Fruit fly (Drosophila melanogaster): ENCODE measurements around the gene His2Av.
A peak's percentile ranks its signal among the peaks of the same experiment; 100 is the strongest.

His2Av gene

dm6 chr3R:26888086-26888724 is 21.5 kb downstream of the His2Av start (continued):
- TF ChIP-seq Ada2b (GFP tag; IDR thresholded peaks at IDR 0.05) = no peak
- no peak for TF ChIP-seq mirr (GFP tag; optimal IDR thresholded peaks at IDR 0.05)
- peak; percentile 17 for TF ChIP-seq CG12155 (GFP tag; optimal IDR thresholded peaks at IDR 0.05)
- TF ChIP-seq CG1792 (GFP tag; optimal IDR thresholded peaks at IDR 0.05) = no peak
- TF ChIP-seq CG10209 (GFP tag; optimal IDR thresholded peaks at IDR 0.05) = peak; percentile 30
- no peak for TF ChIP-seq gsb (GFP tag; IDR thresholded peaks at IDR 0.05)
- TF ChIP-seq BtbVII (GFP tag; optimal IDR thresholded peaks at IDR 0.05) = peak; percentile 47
- no peak for TF ChIP-seq Lim3 (GFP tag; IDR thresholded peaks at IDR 0.05)
- no peak for TF ChIP-seq shn (GFP tag; optimal IDR thresholded peaks at IDR 0.05)
- TF ChIP-seq al (GFP tag; IDR thresholded peaks at IDR 0.05) = peak; percentile 53; the same call in 1 of the 2 replicates
- TF ChIP-seq sna (GFP tag; IDR thresholded peaks at IDR 0.05; ENCODE audit: partially characterized antibody) = no peak
- no peak for TF ChIP-seq CG7987 (GFP tag; optimal IDR thresholded peaks at IDR 0.05)
- TF ChIP-seq CG12104 (GFP tag; optimal IDR thresholded peaks at IDR 0.05) = peak; percentile 21
- TF ChIP-seq pfk (GFP tag; optimal IDR thresholded peaks at IDR 0.05) = no peak
- TF ChIP-seq hb (GFP tag; IDR thresholded peaks at IDR 0.05; ENCODE audit: partially characterized antibody) = no peak
- TF ChIP-seq hkb (optimal IDR thresholded peaks at IDR 0.05) = no peak
- TF ChIP-seq hkb (GFP tag; IDR thresholded peaks at IDR 0.05) = peak; percentile 67
- TF ChIP-seq Dip2 (GFP tag; IDR thresholded peaks at IDR 0.05) = no peak
- no peak for TF ChIP-seq crc (GFP tag; optimal IDR thresholded peaks at IDR 0.05)
- no peak for TF ChIP-seq pita (GFP tag; optimal IDR thresholded peaks at IDR 0.05)
- no peak for TF ChIP-seq wdn (GFP tag; IDR thresholded peaks at IDR 0.05)
- no peak for TF ChIP-seq jing (GFP tag; optimal IDR thresholded peaks at IDR 0.05)
- no peak for TF ChIP-seq CG14050 (GFP tag; IDR thresholded peaks at IDR 0.05)
- no peak for TF ChIP-seq chm (GFP tag; IDR thresholded peaks at IDR 0.05)
- no peak for TF ChIP-seq MESR4 (GFP tag; optimal IDR thresholded peaks at IDR 0.05)
- no peak for TF ChIP-seq exex (tag; optimal IDR thresholded peaks at IDR 0.05)
- no peak for TF ChIP-seq CG6765 (GFP tag; optimal IDR thresholded peaks at IDR 0.05)
- TF ChIP-seq jigr1 (GFP tag; IDR thresholded peaks at IDR 0.05) = no peak
- peak; percentile 77 for TF ChIP-seq CG15269 (tag; optimal IDR thresholded peaks at IDR 0.05)
- peak; percentile 67 for TF ChIP-seq unpg (GFP tag; optimal IDR thresholded peaks at IDR 0.05)
- TF ChIP-seq CG31224 (GFP tag; IDR thresholded peaks at IDR 0.05) = 0 out of 2 replicates have a peak, but pooled peaks have one; percentile 17
- no peak for TF ChIP-seq ham (GFP tag; IDR thresholded peaks at IDR 0.05)
- peak; percentile 48; the same call in 1 of the 2 replicates for TF ChIP-seq CG32767 (GFP tag; IDR thresholded peaks at IDR 0.05)
- TF ChIP-seq ash1 (GFP tag; optimal IDR thresholded peaks at IDR 0.05) = no peak
- peak; percentile 44; the same call in 1 of the 3 replicates for TF ChIP-seq ci (GFP tag; IDR thresholded peaks at IDR 0.05)
- TF ChIP-seq Hr78 (GFP tag; optimal IDR thresholded peaks at IDR 0.05) = no peak
- no peak for TF ChIP-seq Adf1 (GFP tag; IDR thresholded peaks at IDR 0.05)
- TF ChIP-seq Eip74EF (GFP tag; optimal IDR thresholded peaks at IDR 0.05) = peak in 1 of 2 experiments; percentile 60
- no peak for TF ChIP-seq Dref (GFP tag; IDR thresholded peaks at IDR 0.05)
- TF ChIP-seq aop (GFP tag; IDR thresholded peaks at IDR 0.05) = no peak
- no peak for TF ChIP-seq chn (GFP tag; optimal IDR thresholded peaks at IDR 0.05)
- no peak; the same call in 2 of the 3 replicates for TF ChIP-seq Mrtf (GFP tag; IDR thresholded peaks at IDR 0.05)
- no peak for TF ChIP-seq Side (GFP tag; optimal IDR thresholded peaks at IDR 0.05)
- peak; percentile 6 for TF ChIP-seq CG14710 (tag; optimal IDR thresholded peaks at IDR 0.05)
- no peak for TF ChIP-seq CG4617 (GFP tag; optimal IDR thresholded peaks at IDR 0.05; ENCODE audit: borderline replicate concordance)
- peak; percentile 41 for TF ChIP-seq CG3847 (GFP tag; IDR thresholded peaks at IDR 0.05)
- no peak for TF ChIP-seq Ravus (GFP tag; IDR thresholded peaks at IDR 0.05)
- no peak for TF ChIP-seq Taf1 (GFP tag; IDR thresholded peaks at IDR 0.05)
- no peak for TF ChIP-seq vnd (GFP tag; IDR thresholded peaks at IDR 0.05; ENCODE audit: partially characterized antibody)
- TF ChIP-seq gce (GFP tag; IDR thresholded peaks at IDR 0.05) = no peak
- TF ChIP-seq CG4424 (GFP tag; optimal IDR thresholded peaks at IDR 0.05) = peak; percentile 40
